Worm (Caenorhabditis elegans) whole organism, mixed stage, embryonic: Measurements from ENCODE around the gene Y116F11A.6.

ENCODE experiments used
- ces-1 ChIP-seq: fragments of 150-350 bp; optimal IDR thresholded peaks from 2 replicates; lab custom pipeline; 2014; ENCODE audit warnings: missing biosample characterization, missing genetic modification reagents, missing genetic modification characterization
- elt-3 ChIP-seq: fragments of 150-350 bp; optimal IDR thresholded peaks from 2 replicates; lab custom pipeline; 2014; ENCODE audit warnings: missing biosample characterization, missing genetic modification characterization
- lin-13 ChIP-seq: fragments of 150-350 bp; optimal IDR thresholded peaks from 2 replicates; lab custom pipeline; 2014; ENCODE audit warnings: missing biosample characterization, missing genetic modification characterization
- lsy-2 ChIP-seq: fragments of 150-350 bp; optimal IDR thresholded peaks from 2 replicates; lab custom pipeline; 2014; ENCODE audit warnings: missing biosample characterization, missing genetic modification characterization
- pha-4 ChIP-seq: fragments of 150-350 bp; optimal IDR thresholded peaks from 2 replicates; lab custom pipeline; 2018; ENCODE audit warnings: missing biosample characterization, missing genetic modification reagents, missing genetic modification characterization
- snpc-4 ChIP-seq: fragments of 150-350 bp; optimal IDR thresholded peaks from 2 replicates; lab custom pipeline; 2014; ENCODE audit warnings: missing biosample characterization, missing genetic modification characterization
- unc-62 ChIP-seq: fragments of 150-350 bp; optimal IDR thresholded peaks from 2 replicates; lab custom pipeline; 2014; ENCODE audit warnings: missing biosample characterization, missing genetic modification reagents, missing genetic modification characterization
- zip-8 ChIP-seq: fragments of 150-350 bp; optimal IDR thresholded peaks from 2 replicates; lab custom pipeline; 2014; ENCODE audit warnings: missing biosample characterization, missing genetic modification characterization
- ztf-11 ChIP-seq: fragments of 150-350 bp; optimal IDR thresholded peaks from 2 replicates; lab custom pipeline; 2014; ENCODE audit warnings: missing biosample characterization, missing genetic modification characterization

DNA sequence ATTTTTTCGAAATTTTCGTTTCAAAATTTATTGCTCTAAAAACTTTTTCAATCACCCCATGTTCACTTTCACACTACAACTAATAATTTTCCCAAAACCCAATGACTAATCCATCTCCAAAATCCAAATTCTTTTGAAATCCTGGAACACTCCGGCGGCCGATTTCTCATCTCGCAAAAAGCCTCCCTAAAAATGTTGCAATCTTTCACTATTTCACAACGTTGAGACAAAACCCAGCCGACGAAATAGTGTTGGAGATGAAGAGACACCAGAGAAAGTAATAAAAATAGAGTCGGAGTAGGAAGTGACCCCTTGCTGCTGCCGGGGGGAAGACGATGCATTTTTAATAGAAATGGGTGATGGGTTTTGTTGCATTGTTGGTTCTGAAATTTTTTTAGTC, 5.2 kb downstream of the Y116F11A.6 start:
- TF ChIP-seq lsy-2 (tag; lab: Kevin White, UChicago) (no peak), unc-62 (GFP tag; lab: Kevin White, UChicago) (no peak), snpc-4 (tag; lab: Kevin White, UChicago) (no peak), ces-1 (GFP tag; lab: Kevin White, UChicago) (peak; percentile 1), ztf-11 (tag; lab: Kevin White, UChicago) (no peak), lin-13 (no peak), pha-4 (tag; lab: Kevin White, UChicago) (no peak), zip-8 (tag; lab: Kevin White, UChicago) (no peak), elt-3 (tag; lab: Kevin White, UChicago) (no peak)
